Worm (Caenorhabditis elegans): Measurements from ENCODE around the gene T23F2.4.

T23F2.4 gene

DNA sequence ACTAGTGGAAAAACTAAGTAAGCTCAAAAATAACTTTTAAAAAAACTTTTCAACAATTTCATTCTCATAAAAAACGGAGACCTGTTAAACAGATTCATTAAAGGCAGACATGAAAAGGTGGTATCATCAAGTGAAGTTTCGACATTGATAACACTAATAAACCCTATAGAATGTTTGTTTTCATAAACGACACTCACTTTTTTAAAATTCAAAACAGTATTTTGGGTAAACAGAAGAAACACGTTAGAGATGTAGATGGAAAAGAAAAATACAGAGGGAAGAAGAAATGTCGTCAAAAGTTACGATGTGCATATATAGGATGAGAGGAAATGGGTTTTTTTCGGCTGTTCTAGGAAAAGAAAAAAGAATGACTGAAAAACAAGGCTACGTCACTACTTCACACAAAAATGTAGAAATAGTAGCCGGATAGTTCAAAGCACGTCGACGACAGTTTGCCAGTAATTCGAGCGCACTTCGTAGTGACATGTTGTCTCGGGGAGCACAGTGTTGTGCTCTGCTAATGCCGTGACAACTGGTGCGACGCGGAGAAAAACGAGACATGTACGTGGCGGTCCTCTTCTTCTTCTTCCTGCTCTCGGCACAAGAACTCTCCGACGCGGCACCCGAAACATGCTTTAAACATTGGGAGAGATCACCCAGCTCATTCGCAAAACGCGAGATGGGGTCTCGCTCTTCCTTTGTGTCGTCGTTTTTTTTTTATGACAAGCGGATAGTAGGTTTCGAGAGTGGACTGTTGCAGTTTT is 5.6 kb downstream of the T23F2.4 start:
- TF ChIP-seq nhr-27 (tag; optimal IDR thresholded peaks at IDR 0.05) (no peak), bed-2 (GFP tag; IDR thresholded peaks at IDR 0.05) (0 out of 2 replicates have a peak, but pooled peaks have one; percentile 9), madf-3 (GFP tag; IDR thresholded peaks at IDR 0.05) (no peak), ceh-91 (GFP tag; IDR thresholded peaks at IDR 0.05) (no peak), zfh-2 (GFP tag; conservative IDR thresholded peaks at IDR 0.05) (peak; percentile 58), nhr-80 (tag; optimal IDR thresholded peaks at IDR 0.05) (peak; percentile 22)

DNA sequence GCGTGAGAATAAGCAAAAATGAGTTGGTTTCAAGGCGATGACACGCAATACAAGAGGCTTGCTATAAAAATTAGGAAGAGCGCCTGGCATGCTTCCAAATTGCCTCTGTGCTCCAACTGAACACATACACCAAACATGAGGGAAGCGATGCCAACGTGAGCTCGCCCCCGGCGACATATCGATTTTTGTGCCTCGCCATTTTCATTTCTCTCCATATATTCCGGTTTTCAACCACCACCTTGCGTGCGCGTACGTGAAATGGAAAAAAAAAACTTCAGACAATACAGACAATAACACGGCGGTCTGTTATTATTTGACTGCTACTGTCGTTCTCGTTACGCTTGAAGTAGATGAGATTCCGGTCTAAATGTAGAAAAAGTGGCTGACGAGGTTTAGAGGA is 7.0 kb downstream of the T23F2.4 start:
- TF ChIP-seq ceh-91 (GFP tag; IDR thresholded peaks at IDR 0.05) = no peak
- TF ChIP-seq zim-3 (tag; optimal IDR thresholded peaks at IDR 0.05) = no peak
- no peak for TF ChIP-seq F22D6.2 (tag; optimal IDR thresholded peaks at IDR 0.05)
- TF ChIP-seq ceh-58 (GFP tag; IDR thresholded peaks at IDR 0.05) = 0 out of 2 replicates have a peak, but pooled peaks have one; percentile 7
- no peak for TF ChIP-seq F57A8.1 (GFP tag; optimal IDR thresholded peaks at IDR 0.05)
- TF ChIP-seq lag-1 (GFP tag; IDR thresholded peaks at IDR 0.05) = no peak
- no peak for TF ChIP-seq F33H1.4 (GFP tag; IDR thresholded peaks at IDR 0.05)
- no peak for TF ChIP-seq rec-8 (tag; optimal IDR thresholded peaks at IDR 0.05)

DNA sequence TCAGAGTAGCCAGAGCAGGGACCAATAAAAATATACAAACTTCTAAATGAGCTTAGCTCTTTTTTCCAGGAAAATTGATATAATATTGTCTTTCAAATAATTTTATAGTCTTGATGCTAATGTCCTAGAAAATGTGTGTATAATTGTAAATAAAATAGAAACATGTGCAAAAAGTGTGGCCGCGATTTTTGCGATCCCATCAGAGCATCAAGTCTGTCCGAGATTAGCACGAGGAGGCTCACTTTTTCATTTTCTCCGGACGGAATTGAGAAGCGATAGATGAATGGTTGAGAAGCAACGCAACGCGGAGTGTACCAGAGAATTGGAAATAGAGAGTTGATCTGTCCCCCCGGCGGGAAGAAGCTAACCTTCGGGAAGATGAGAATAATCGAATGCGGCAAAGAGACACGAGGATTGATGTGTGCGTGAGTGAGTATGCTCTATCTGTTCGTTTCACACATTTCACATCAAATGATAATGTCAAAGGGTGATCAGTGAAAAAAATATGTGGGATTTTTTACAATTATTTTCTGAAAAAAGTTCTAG is 8.4 kb downstream of the T23F2.4 start:
- TF ChIP-seq ceh-100 (GFP tag; IDR thresholded peaks at IDR 0.05) (no peak), zim-3 (tag; optimal IDR thresholded peaks at IDR 0.05) (no peak), Y56A3A.18 (GFP tag; IDR thresholded peaks at IDR 0.05) (no peak), rpc-1 (optimal IDR thresholded peaks at IDR 0.05) (no peak), rpc-1 (tag; optimal IDR thresholded peaks at IDR 0.05) (no peak), B0261.1 (tag; optimal IDR thresholded peaks at IDR 0.05) (no peak), D2030.7 (GFP tag; IDR thresholded peaks at IDR 0.05) (no peak), hsf-1 (GFP tag; IDR thresholded peaks at IDR 0.05) (no peak), snpc-1.1 (tag; optimal IDR thresholded peaks at IDR 0.05; ENCODE audit: insufficient read depth) (no peak)

DNA sequence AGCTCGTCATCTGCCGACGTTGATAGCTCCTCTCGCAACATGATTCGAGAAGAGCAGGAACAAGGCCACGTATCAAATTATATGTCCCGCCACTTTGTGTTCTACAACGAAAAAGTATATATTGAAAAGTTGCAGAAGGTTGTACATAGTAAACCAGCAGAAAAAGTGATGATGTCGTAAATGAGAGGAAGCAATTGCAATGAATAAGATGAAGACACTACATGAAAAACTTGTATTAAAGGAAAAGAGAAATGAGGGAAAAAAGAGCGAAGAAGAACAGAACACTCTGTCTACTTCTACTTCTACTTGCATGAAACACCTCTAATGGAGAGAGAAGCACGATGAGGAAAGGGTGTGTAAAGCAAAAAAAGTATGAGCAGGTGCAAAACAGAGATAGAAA is 9.7 kb downstream of the T23F2.4 start, which contains the start of gene T23F2.2:
Gene T23F2.2, minus strand, starts transcription at position 101 of the 400 bp plus-strand sequence.
- TF ChIP-seq zim-3 (tag; optimal IDR thresholded peaks at IDR 0.05) (no peak), ceh-27 (GFP tag; optimal IDR thresholded peaks at IDR 0.05) (no peak), egl-18 (GFP tag; IDR thresholded peaks at IDR 0.05) (no peak), Y56A3A.18 (GFP tag; IDR thresholded peaks at IDR 0.05) (no peak), ztf-3 (GFP tag; optimal IDR thresholded peaks at IDR 0.05) (no peak), B0261.1 (tag; optimal IDR thresholded peaks at IDR 0.05) (no peak), ama-1 (optimal IDR thresholded peaks at IDR 0.05) (no peak), ama-1 (GFP tag; optimal IDR thresholded peaks at IDR 0.05) (no peak), F22D6.2 (tag; optimal IDR thresholded peaks at IDR 0.05) (no peak), madf-10 (tag; optimal IDR thresholded peaks at IDR 0.05) (no peak), athp-1 (tag; optimal IDR thresholded peaks at IDR 0.05) (no peak), nfyb-1 (GFP tag; IDR thresholded peaks at IDR 0.05) (no peak), pha-4 (tag; optimal IDR thresholded peaks at IDR 0.05) (no peak), akir-1 (GFP tag; optimal IDR thresholded peaks at IDR 0.05) (no peak), aptf-2 (GFP tag; conservative IDR thresholded peaks at IDR 0.05) (no peak), lag-1 (GFP tag; IDR thresholded peaks at IDR 0.05) (no peak), chd-7 (tag; optimal IDR thresholded peaks at IDR 0.05) (no peak)
